Worm (Caenorhabditis elegans): ENCODE data around the gene sqst-4.

DNA sequence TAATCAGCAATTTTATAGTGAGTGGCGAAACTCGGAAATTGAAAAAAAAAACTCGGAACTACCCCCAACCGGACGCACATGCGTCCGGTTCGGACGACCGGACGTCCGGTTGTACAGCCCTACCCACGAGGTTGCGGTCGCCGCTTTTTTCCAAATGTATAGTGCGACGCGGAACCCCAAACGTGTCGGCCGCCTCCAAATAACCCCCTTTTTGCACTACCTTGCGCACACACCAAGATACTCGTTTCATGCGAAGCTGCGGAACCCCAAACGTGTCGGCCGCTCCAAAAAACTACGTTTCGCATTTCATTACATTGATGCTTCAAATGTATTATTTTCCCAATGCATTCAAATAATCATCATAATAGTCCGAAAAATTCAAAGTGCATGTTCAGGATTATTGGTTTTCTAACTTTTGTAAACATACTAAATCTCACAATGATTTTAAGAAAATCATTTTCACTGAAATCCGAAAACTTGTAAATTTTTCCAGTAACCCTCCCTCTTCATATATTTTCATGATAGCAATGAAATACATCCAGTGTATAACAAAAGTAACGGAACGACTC, 16.2 kb upstream of the sqst-4 start, which contains the start of gene srw-35:
- no peak for TF ChIP-seq ceh-36 (tag; optimal IDR thresholded peaks at IDR 0.05)
- TF ChIP-seq tbx-37 (GFP tag; conservative IDR thresholded peaks at IDR 0.05) = no peak
- TF ChIP-seq tbx-11 (GFP tag; IDR thresholded peaks at IDR 0.05) = no peak
- no peak for TF ChIP-seq hnd-1 (tag; optimal IDR thresholded peaks at IDR 0.05)
- TF ChIP-seq ama-1 (optimal IDR thresholded peaks at IDR 0.05) = no peak
- no peak for TF ChIP-seq scrt-1 (GFP tag; IDR thresholded peaks at IDR 0.05)
- no peak for TF ChIP-seq flt-1 (GFP tag; IDR thresholded peaks at IDR 0.05)
- no peak for TF ChIP-seq hmbx-1 (tag; optimal IDR thresholded peaks at IDR 0.05)
- no peak for TF ChIP-seq ceh-13 (GFP tag; optimal IDR thresholded peaks at IDR 0.05)
- TF ChIP-seq aly-1 (tag; optimal IDR thresholded peaks at IDR 0.05) = no peak
- no peak for TF ChIP-seq ets-7 (tag; optimal IDR thresholded peaks at IDR 0.05)
- TF ChIP-seq B0310.2 (tag; optimal IDR thresholded peaks at IDR 0.05) = no peak
- TF ChIP-seq pes-1 (GFP tag; IDR thresholded peaks at IDR 0.05) = no peak
- TF ChIP-seq sea-1 (GFP tag; conservative IDR thresholded peaks at IDR 0.05) = no peak

All from whole organism, early embryonic.